Fruit fly (Drosophila melanogaster) Kc167 (cell line): ENCODE measurements around the gene Uqcc1.

Experiments used
- Myc ChIP-seq: fragments of >200 bp; optimal IDR thresholded peaks from 2 replicates; lab custom pipeline; 2017; ENCODE audit warnings: missing external identifiers
- Sin3A ChIP-seq: fragments of >200 bp; optimal IDR thresholded peaks from 2 replicates; lab custom pipeline; 2018; ENCODE audit warnings: missing external identifiers
- h ChIP-seq: fragments of >200 bp; optimal IDR thresholded peaks from 3 replicates; lab custom pipeline; 2018; ENCODE audit warnings: missing external identifiers
- insv ChIP-seq: fragments of >200 bp; optimal IDR thresholded peaks from 3 replicates; lab custom pipeline; 2018; ENCODE audit warnings: missing external identifiers
- psq ChIP-seq: fragments of >200 bp; optimal IDR thresholded peaks from 2 replicates; lab custom pipeline; 2017; ENCODE audit warnings: missing external identifiers
- ttk ChIP-seq: sonication (Bioruptor generic); optimal IDR thresholded peaks from 2 replicates; lab custom pipeline; 2017; ENCODE audit warnings: missing external identifiers

- no peak for TF ChIP-seq Myc
- no peak for TF ChIP-seq ttk (lab: Kevin White, UChicago)
- TF ChIP-seq insv (lab: Kevin White, UChicago): no peak
- no peak for TF ChIP-seq psq (lab: Kevin White, UChicago)
- no peak for TF ChIP-seq h (lab: Kevin White, UChicago)
- no peak for TF ChIP-seq Sin3A (lab: Kevin White, UChicago)
These were observed 18.0 kb upstream of the Uqcc1 start for dm6 chr3L:6975875-6976274.
